Worm (Caenorhabditis elegans): ENCODE measurements around the gene Y82E9BL.5.

Y82E9BL.5 gene

DNA sequence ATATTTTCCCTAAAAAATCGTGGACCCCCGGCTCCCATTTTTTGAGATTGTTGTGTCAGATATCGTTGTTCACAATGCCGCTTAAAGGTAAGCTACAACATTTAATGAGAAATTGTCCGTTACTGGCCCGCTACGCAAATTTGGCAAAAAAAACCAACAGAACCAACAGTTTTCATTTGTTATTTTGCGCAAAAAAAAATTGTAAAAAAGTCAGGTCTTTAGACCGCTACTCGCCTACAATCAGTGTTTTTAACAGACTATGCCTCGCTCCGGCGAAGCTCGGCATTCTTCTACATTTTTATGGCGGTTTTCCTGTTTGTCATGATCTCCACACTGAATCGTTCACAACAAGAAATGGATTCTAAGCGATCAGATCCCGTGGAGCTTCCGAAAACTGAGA is 38.6 kb downstream of the Y82E9BL.5 start, which contains the start of gene Y82E9BL.12:
Gene Y82E9BL.12, plus strand, starts transcription at position 301 of the 400 bp plus-strand sequence.
- TF ChIP-seq nhr-21 (tag; optimal IDR thresholded peaks at IDR 0.05) (no peak), unc-62 (GFP tag; optimal IDR thresholded peaks at IDR 0.05) (no peak), Y55F3AM.14 (GFP tag; optimal IDR thresholded peaks at IDR 0.05) (no peak), ceh-16 (tag; optimal IDR thresholded peaks at IDR 0.05) (no peak), elt-1 (tag; optimal IDR thresholded peaks at IDR 0.05) (no peak), mdl-1 (tag; optimal IDR thresholded peaks at IDR 0.05) (no peak)

DNA sequence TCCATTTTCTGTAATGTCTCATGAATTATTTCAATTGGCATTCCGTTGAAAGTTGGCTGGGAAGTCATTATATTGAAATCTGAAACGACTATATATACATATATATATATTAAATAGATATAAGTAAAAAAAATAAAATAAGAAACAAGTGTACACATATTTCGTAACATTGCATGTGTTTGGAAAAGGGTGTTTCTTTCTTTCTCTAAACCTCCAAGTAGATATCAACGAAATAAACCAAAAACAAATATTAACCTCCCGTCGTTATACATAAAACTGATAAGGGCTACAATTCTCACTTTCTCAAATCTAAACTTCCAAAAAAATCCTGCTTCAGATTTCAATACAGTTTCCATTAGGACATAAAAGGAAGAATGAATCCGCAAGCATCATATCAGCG is 39.2 kb downstream of the Y82E9BL.5 start, which contains the start of gene fbxa-79:
Gene fbxa-79, minus strand, starts transcription at position 86 of the 400 bp plus-strand sequence.
- TF ChIP-seq nhr-21 (tag; optimal IDR thresholded peaks at IDR 0.05) = no peak
- peak; percentile 13 for TF ChIP-seq unc-55 (GFP tag; optimal IDR thresholded peaks at IDR 0.05)
- TF ChIP-seq sma-9 (GFP tag; optimal IDR thresholded peaks at IDR 0.05) = peak; percentile 13
- TF ChIP-seq sma-9 (tag; optimal IDR thresholded peaks at IDR 0.05) = no peak
- no peak for TF ChIP-seq ceh-16 (tag; optimal IDR thresholded peaks at IDR 0.05)
- peak; percentile 66 for TF ChIP-seq fos-1 (tag; optimal IDR thresholded peaks at IDR 0.05)
- peak; percentile 80 for TF ChIP-seq nhr-129 (tag; optimal IDR thresholded peaks at IDR 0.05)
- TF ChIP-seq Y55F3AM.14 (GFP tag; optimal IDR thresholded peaks at IDR 0.05) = no peak
- TF ChIP-seq mbf-1 (tag; optimal IDR thresholded peaks at IDR 0.05) = no peak
- TF ChIP-seq nhr-10 (tag; optimal IDR thresholded peaks at IDR 0.05) = no peak
- no peak for TF ChIP-seq nhr-25 (tag; optimal IDR thresholded peaks at IDR 0.05)

ce11 chrIII:1307333-1307732 is 40.1 kb downstream of the Y82E9BL.5 start:
- TF ChIP-seq egl-27 (tag; optimal IDR thresholded peaks at IDR 0.05) (no peak), nhr-21 (tag; optimal IDR thresholded peaks at IDR 0.05) (no peak), mab-5 (tag; optimal IDR thresholded peaks at IDR 0.05) (no peak), unc-62 (GFP tag; optimal IDR thresholded peaks at IDR 0.05) (no peak), nhr-237 (tag; optimal IDR thresholded peaks at IDR 0.05) (no peak), peb-1 (tag; optimal IDR thresholded peaks at IDR 0.05) (no peak), ztf-1 (GFP tag; conservative IDR thresholded peaks at IDR 0.05) (no peak), nhr-25 (tag; optimal IDR thresholded peaks at IDR 0.05) (no peak), nhr-10 (tag; optimal IDR thresholded peaks at IDR 0.05) (no peak), mdl-1 (tag; optimal IDR thresholded peaks at IDR 0.05) (no peak), nhr-77 (tag; optimal IDR thresholded peaks at IDR 0.05) (no peak), snpc-4 (tag; optimal IDR thresholded peaks at IDR 0.05) (no peak), blmp-1 (tag; optimal IDR thresholded peaks at IDR 0.05; ENCODE audit: insufficient read depth) (no peak), nhr-129 (tag; optimal IDR thresholded peaks at IDR 0.05) (no peak), mbf-1 (tag; optimal IDR thresholded peaks at IDR 0.05) (no peak), sem-4 (tag; optimal IDR thresholded peaks at IDR 0.05) (no peak), sma-3 (GFP tag; optimal IDR thresholded peaks at IDR 0.05) (no peak), unc-55 (GFP tag; optimal IDR thresholded peaks at IDR 0.05) (no peak), Y55F3AM.14 (GFP tag; optimal IDR thresholded peaks at IDR 0.05) (no peak), nhr-23 (tag; optimal IDR thresholded peaks at IDR 0.05) (no peak)

DNA sequence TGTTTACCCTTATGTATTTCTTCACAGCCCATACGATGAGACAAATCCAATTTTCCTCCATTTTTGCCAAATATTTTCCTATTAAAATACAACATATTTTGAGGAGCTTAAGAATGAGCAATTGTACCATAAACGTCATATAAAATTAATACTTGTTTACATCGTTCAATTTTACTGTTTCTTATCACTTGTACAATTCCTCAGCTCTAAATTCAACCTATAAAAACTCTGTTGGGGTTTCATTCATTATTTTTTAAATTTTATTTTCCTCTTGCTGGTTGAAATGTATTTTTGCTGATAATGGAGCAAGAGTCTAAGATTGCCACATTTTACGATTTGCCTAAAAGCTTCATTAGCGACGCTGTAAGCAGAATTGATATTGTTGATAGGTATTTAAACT is 44.0 kb downstream of the Y82E9BL.5 start, which contains the start of gene fbxa-75:
Gene fbxa-75, plus strand, starts transcription at position 301 of the 400 bp plus-strand sequence.
- no peak for TF ChIP-seq F13H6.1 (tag; optimal IDR thresholded peaks at IDR 0.05)

DNA sequence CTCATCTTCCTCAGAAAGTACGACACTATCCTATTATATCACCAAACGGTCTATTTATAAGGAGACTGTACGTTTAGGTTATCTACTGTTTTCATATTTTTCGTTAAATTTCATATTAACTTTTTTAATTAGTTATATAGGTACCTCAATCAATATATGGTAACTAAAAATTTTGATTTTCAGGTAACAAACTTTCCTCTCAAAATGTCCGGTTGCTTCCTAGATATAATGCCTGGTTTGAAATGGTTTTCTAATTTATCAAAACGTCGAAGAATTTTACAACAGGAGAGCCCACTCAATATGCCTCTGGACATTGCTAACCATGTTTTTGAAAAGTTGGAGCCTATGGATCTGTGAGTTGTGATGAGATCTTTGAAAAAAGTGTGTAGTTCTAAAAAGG is 49.8 kb downstream of the Y82E9BL.5 start, which contains the start of gene fbxa-28:
Gene fbxa-28, plus strand, starts transcription at position 301 of the 400 bp plus-strand sequence.
- TF ChIP-seq zag-1 (tag; optimal IDR thresholded peaks at IDR 0.05) = no peak
- TF ChIP-seq skn-1 (tag; optimal IDR thresholded peaks at IDR 0.05) = no peak
- no peak for TF ChIP-seq elt-3 (tag; optimal IDR thresholded peaks at IDR 0.05)
- TF ChIP-seq nhr-11 (tag; optimal IDR thresholded peaks at IDR 0.05) = no peak
- no peak for TF ChIP-seq ZK546.5 (tag; optimal IDR thresholded peaks at IDR 0.05)
- TF ChIP-seq mbf-1 (tag; optimal IDR thresholded peaks at IDR 0.05) = no peak
- TF ChIP-seq ztf-11 (tag; optimal IDR thresholded peaks at IDR 0.05) = no peak
- no peak for TF ChIP-seq crh-2 (tag; optimal IDR thresholded peaks at IDR 0.05)
- no peak for TF ChIP-seq aly-2 (tag; optimal IDR thresholded peaks at IDR 0.05)
- no peak for TF ChIP-seq unc-62 (GFP tag; optimal IDR thresholded peaks at IDR 0.05)
- TF ChIP-seq C34F6.9 (tag; optimal IDR thresholded peaks at IDR 0.05) = no peak
- no peak for TF ChIP-seq nhr-10 (tag; optimal IDR thresholded peaks at IDR 0.05)
- no peak for TF ChIP-seq ama-1 (optimal IDR thresholded peaks at IDR 0.05)
- TF ChIP-seq R02D3.7 (tag; optimal IDR thresholded peaks at IDR 0.05) = no peak
- no peak for TF ChIP-seq sma-3 (GFP tag; optimal IDR thresholded peaks at IDR 0.05)
- TF ChIP-seq nhr-129 (tag; optimal IDR thresholded peaks at IDR 0.05) = no peak
- no peak for TF ChIP-seq lin-39 (tag; optimal IDR thresholded peaks at IDR 0.05)
- TF ChIP-seq nhr-237 (tag; optimal IDR thresholded peaks at IDR 0.05) = no peak
- TF ChIP-seq sma-9 (GFP tag; optimal IDR thresholded peaks at IDR 0.05) = no peak
- no peak for TF ChIP-seq sma-9 (tag; optimal IDR thresholded peaks at IDR 0.05)
